Fruit fly (Drosophila melanogaster): Measurements from ENCODE around the gene CG13081.

The CG13081 gene

dm6 chr2L:19572496-19573317 is 32.3 kb downstream of the CG13081 start:
- TF ChIP-seq CG8478 (optimal IDR thresholded peaks at IDR 0.05): no peak
- no peak for TF ChIP-seq CTCF (optimal IDR thresholded peaks at IDR 0.05)

dm6 chr2L:19574364-19574763 is 34.0 kb downstream of the CG13081 start:
- TF ChIP-seq CTCF (optimal IDR thresholded peaks at IDR 0.05) (no peak), CG8478 (optimal IDR thresholded peaks at IDR 0.05) (no peak)

DNA sequence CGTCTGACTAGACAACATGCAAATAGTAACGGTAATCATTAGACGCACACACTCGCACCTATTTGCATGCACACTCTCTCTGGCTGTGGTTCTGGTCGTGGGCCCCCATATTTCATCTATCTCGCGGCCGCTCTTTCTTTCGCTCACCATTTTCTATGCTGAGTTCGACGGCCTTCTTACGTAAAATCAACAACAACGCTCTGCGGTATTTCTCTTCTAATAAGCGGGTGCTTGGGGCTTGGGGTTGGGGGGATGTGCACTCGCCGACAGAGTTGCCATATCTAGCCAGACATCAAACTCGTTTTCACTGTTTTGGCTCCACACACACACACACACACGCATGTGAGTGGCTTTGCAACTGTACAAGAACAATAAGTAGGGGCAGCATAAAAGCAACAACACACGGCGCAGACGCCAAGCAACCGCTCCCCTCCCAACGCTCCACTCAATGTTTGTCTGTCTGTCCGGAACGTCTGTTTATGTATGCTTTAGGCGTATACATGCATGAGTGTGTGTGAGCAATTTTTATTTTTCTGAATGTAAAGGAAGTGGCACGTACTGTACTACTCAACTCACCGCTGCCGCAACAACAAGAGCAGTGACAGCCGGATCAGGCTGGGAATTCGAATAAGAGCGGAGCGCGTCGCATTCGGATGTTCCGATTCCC is 34.7 kb downstream of the CG13081 start:
- TF ChIP-seq CG8478 (optimal IDR thresholded peaks at IDR 0.05) (no peak), CTCF (optimal IDR thresholded peaks at IDR 0.05) (no peak)

DNA sequence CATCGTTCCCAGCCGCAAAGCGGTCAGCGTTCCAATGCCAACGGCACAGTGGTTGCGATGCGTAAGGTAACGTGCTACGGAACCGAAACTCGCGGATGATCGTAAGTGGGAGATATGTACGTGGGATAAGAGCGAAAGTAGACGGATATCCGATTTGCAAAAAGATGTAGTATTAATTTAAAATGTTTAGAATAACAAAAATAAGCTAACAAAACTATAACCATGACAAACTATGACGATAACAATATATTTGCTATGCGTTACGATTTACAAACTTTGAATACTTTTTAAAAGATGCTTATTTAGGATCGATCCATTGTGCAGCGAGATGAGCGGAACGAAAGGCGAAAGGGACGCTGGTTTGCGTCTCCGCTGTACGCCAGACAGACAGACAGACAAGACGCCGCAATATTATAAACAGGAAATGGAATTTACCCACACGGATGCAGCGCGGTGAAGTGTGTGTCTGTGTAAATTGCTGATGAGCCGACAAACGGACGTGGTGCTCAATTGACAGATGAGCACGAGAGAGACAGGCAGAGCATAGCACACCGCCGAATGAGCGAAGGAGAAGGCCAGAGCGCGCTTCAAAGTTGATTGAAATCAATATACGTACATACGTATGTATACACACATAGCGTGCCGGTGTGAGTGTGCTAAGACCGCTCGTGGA is 35.4 kb downstream of the CG13081 start:
- peak in 1 of 2 experiments; percentile 40 for TF ChIP-seq CTCF (optimal IDR thresholded peaks at IDR 0.05)
- TF ChIP-seq CG8478 (optimal IDR thresholded peaks at IDR 0.05): no peak

DNA sequence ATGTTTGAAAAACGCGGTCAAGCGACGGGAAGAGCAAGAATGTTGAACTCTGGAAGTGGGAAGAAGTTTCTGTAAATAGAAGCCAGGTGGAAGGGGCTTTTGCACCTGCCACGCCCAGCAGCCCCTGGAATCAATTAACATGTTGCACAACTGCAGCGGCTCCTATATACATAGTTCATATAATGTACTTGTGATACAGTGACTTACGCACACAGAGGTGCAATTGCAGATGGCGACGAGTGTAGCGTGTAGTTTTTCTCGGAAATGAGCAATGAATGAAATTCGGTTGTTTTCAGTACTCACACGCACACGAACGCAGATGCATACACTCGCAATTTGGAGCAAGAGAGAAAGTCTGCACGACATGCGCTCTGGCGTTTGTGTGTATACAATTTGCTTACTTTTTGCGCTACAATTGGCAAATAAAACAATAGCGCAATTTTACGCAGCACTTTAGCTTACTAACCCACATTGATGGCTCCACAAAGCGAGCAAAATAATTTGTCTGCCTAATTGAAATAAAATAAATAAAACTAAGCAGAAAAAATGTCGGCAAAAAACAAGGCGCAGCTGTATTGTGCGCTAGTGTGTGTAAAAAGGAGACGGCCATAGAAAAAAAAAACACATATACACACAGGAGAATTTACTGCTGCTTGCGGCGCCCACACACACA is 36.0 kb downstream of the CG13081 start:
- TF ChIP-seq CG8478 (optimal IDR thresholded peaks at IDR 0.05): no peak
- TF ChIP-seq CTCF (optimal IDR thresholded peaks at IDR 0.05): no peak

DNA sequence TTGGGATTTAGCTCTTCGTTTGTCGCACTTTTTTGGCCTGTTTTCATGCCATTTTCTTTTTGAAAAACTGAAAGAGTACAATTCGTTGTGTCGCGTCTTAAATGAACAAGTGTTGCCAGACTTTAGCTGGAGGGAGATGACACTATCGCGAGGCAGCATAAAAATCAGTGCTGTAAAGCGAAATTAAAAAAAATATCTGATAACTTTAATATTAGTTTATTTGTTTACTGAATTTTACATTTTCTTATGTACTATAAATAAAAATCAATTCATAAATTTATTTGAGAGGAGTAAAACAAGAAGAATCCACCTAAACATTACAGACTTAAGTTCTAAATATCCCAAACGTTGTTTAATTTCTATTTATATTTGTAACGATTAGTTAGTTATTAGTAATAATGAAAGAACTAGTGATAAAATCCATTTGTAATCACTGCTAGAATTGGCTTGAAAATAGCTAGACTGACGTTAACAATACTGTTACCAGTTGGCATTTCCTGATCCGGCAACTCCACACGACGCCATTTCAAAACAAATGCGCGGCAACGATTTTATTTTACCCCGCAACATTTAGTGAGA is 36.9 kb downstream of the CG13081 start, which contains the start of the genes spi and msb1l:
spi (minus strand) TSS at position 129 of the 579 bp plus-strand sequence.
msb1l (plus strand) TSS at position 515 of the 579 bp plus-strand sequence.
- TF ChIP-seq CG8478 (optimal IDR thresholded peaks at IDR 0.05): no peak
- no peak for TF ChIP-seq CTCF (optimal IDR thresholded peaks at IDR 0.05)

DNA sequence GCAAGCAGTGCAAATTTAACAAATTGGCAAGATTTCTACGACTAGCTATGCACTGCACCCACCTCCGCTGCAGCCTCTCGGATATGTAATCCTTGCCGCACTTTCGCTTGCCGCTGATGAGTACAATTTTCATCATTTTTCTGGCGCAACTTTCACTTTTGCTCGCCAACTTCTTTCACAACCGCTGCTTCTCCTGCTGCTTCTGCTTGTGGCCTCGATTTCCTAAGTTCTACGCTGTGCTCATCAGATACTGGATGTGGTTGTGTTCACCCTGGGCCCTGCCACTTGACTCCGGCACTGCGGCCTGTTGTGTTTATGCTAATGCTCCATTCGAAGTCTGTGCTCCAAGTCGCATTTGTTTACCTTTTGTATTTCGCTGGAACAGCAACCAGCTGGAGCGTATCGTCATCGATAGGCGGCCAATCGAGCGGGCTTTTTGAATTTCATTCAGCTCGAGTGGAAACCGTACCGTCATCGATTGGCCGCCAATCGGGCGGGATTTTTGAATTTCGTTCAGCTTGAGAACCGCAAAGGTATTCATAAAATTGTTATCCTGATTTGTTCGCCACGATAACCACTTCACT is 39.7 kb downstream of the CG13081 start, which contains the start of gene Pmvk:
Pmvk (minus strand) TSS at position 357 of the 584 bp plus-strand sequence.
- no peak for TF ChIP-seq CTCF (optimal IDR thresholded peaks at IDR 0.05)
- no peak for TF ChIP-seq CG8478 (optimal IDR thresholded peaks at IDR 0.05)

DNA sequence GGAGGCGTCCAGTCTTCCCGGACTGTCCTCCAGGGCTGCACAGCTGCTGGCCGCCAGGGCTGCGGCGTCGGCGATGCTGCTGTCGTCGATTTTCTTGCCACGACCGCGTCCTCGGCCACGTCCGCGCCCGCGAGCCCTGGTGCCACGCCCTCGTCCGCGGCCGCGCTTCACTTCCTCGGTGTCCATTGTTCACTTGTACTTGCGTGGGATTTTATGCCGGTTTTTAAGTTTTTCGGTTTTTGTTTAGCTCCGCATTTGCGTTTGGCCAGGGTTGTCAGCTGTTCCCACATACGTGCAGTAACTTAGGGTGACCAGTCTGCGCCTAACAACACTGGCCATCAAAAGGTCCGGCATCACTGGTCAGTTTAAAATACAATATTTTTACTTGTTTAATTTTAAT is 41.8 kb downstream of the CG13081 start, which contains the start of gene Hakai:
Hakai (minus strand) TSS at position 290 of the 400 bp plus-strand sequence.
- peak in 1 of 2 experiments; percentile 29 for TF ChIP-seq CTCF (optimal IDR thresholded peaks at IDR 0.05)
- no peak for TF ChIP-seq CG8478 (optimal IDR thresholded peaks at IDR 0.05)

dm6 chr2L:19583926-19584392 is 43.6 kb downstream of the CG13081 start, which contains the start of the genes PCNA2 and CG10366:
TSS of gene PCNA2 (minus strand) at chr2L:19583990.
TSS of gene CG10366 (plus strand) at chr2L:19584235.
- TF ChIP-seq CG8478 (optimal IDR thresholded peaks at IDR 0.05): no peak
- TF ChIP-seq CTCF (optimal IDR thresholded peaks at IDR 0.05): peak; percentile 26 to 68

- TF ChIP-seq CTCF (optimal IDR thresholded peaks at IDR 0.05): peak; percentile 7 to 28
- TF ChIP-seq CG8478 (optimal IDR thresholded peaks at IDR 0.05): no peak
These were observed 46.3 kb downstream of the CG13081 start, which contains the start of gene Lar for dm6 chr2L:19586436-19587333. TSS of gene Lar (plus strand) at chr2L:19586623.

DNA sequence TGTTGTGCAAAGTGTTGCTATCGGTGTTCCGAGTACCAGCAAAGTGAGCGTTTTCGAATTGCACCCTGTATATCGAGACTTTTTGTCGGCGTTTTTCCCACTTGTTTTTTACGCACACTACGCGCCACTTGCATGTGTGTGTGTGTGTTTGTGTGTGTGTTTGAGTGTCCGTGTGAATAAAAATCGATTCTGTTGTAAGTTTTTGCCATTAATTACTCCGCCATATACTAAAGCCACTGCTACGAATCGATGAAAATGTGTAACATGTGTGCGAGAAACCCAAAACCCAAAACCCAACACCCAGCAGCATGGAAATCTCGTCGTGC is 46.9 kb downstream of the CG13081 start:
- TF ChIP-seq CTCF (optimal IDR thresholded peaks at IDR 0.05): no peak
- no peak for TF ChIP-seq CG8478 (optimal IDR thresholded peaks at IDR 0.05)

DNA sequence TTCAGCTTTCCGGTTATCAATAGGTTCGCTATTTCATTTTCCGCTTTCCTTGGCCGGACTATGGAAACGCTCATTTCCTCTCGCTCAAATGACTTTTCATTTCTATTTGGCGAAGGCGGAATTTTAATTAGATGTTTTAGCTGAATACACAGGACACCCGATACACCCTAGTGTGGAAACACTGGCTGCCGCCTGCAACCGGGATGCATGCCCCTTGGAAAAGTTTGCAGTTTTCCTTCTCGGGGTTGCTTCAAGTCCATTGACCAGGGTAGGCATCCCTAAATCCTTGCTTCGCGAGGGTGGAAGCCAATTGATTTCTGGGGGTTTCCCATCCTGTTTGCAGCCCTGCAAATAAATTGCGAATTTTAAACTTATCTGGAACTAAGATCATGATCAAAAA is 48.5 kb downstream of the CG13081 start:
- TF ChIP-seq CG8478 (optimal IDR thresholded peaks at IDR 0.05) (no peak), CTCF (optimal IDR thresholded peaks at IDR 0.05) (no peak)

DNA sequence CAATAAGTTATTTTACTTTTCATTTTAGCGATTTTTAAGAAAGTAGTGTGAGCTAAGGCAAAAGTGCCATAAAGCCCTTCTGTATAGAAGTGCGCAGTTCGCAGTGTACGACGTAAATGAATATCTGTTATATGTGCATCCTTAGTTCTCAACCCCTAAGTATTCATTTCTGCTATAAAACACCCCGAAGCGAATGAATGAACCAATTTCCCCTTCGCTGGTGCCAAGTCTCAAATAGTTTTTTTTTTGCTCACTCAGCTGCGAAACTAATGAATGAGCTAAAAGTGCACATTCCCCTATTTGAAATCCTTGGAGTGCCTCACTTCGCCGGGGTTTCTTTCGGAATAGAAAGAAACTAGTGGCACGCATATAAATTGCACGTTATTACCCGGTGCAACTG is 50.2 kb downstream of the CG13081 start:
- TF ChIP-seq CTCF (optimal IDR thresholded peaks at IDR 0.05): peak in 1 of 2 experiments; percentile 25
- no peak for TF ChIP-seq CG8478 (optimal IDR thresholded peaks at IDR 0.05)

Measured in S2 (cell line).